Worm (Caenorhabditis elegans) whole organism, L1 larva: ENCODE results near the gene K01A6.4.

ENCODE experiments used
- aly-2 ChIP-seq: fragments of 150-350 bp; optimal IDR thresholded peaks from 2 replicates; lab custom pipeline; 2014; ENCODE audit warnings: missing biosample characterization, missing genetic modification characterization
- ama-1 ChIP-seq: fragments of 150-350 bp; optimal IDR thresholded peaks from 2 replicates; lab custom pipeline; 2014
- grh-1 ChIP-seq: fragments of 200-800 bp; sonication (Bioruptor generic); IDR thresholded peaks from 2 replicates; pipeline ENCODE4 v1.3.6; 2022; ENCODE audit warnings: missing genetic modification reagents, missing genetic modification characterization, missing compliant biosample characterization
- lin-35 ChIP-seq, 2 experiments: fragments of 150-350 bp; optimal IDR thresholded peaks; 2 replicates each; lab custom pipeline; 2014; ENCODE audit warnings: missing biosample characterization in 2 of 2, missing genetic modification characterization in 2 of 2, missing genetic modification reagents in 2 of 2
- lin-39 ChIP-seq: fragments of 150-350 bp; optimal IDR thresholded peaks from 2 replicates; lab custom pipeline; 2014; ENCODE audit warnings: missing biosample characterization, missing genetic modification reagents, missing genetic modification characterization
- nhr-11 ChIP-seq: fragments of 150-350 bp; optimal IDR thresholded peaks from 2 replicates; lab custom pipeline; 2014; ENCODE audit warnings: missing biosample characterization, missing genetic modification characterization
- nhr-20 ChIP-seq: sonication (generic microtip); optimal IDR thresholded peaks from 2 replicates; lab custom pipeline; 2016; ENCODE audit warnings: mild to moderate bottlenecking, missing genetic modification characterization, missing compliant biosample characterization
- nhr-84 ChIP-seq: sonication (generic microtip); optimal IDR thresholded peaks from 2 replicates; lab custom pipeline; 2017; ENCODE audit warnings: missing biosample characterization, missing genetic modification characterization
- snpc-4 ChIP-seq: fragments of 150-350 bp; optimal IDR thresholded peaks from 2 replicates; lab custom pipeline; 2014; ENCODE audit warnings: missing biosample characterization, missing genetic modification characterization
- unc-130 ChIP-seq: fragments of 150-350 bp; optimal IDR thresholded peaks from 2 replicates; lab custom pipeline; 2017; ENCODE audit warnings: missing biosample characterization, missing genetic modification characterization, inconsistent platforms
- unc-30 ChIP-seq: sonication (generic microtip); optimal IDR thresholded peaks from 2 replicates; lab custom pipeline; 2017; ENCODE audit warnings: missing biosample characterization, missing genetic modification characterization
- unc-62 ChIP-seq: fragments of 150-350 bp; optimal IDR thresholded peaks from 2 replicates; lab custom pipeline; 2014; ENCODE audit warnings: missing biosample characterization, missing genetic modification reagents, missing genetic modification characterization

- TF ChIP-seq aly-2 (tag; lab: Kevin White, UChicago) (no peak), snpc-4 (tag; lab: Kevin White, UChicago) (no peak), unc-30 (tag; lab: Kevin White, UChicago) (no peak), nhr-84 (tag; lab: Kevin White, UChicago) (no peak), nhr-20 (no peak), lin-35 (GFP tag; optimal IDR thresholded peaks at IDR 0.05; lab: Kevin White, UChicago) (no peak), unc-62 (GFP tag; lab: Kevin White, UChicago) (no peak), ama-1 (no peak), nhr-11 (tag; lab: Kevin White, UChicago) (no peak), grh-1 (GFP tag; lab: Robert Waterston, UW) (no peak), lin-39 (tag; lab: Kevin White, UChicago) (no peak), unc-130 (tag; lab: Kevin White, UChicago) (no peak)
Measured at ce11 chrIV:11769769-11770168, 29.7 kb upstream of the K01A6.4 start.
